Fruit fly (Drosophila melanogaster) whole organism, larva: Measurements from ENCODE around the gene SNCF.

ENCODE experiments used
- noc ChIP-seq: fragments of 200-800 bp; sonication (Bioruptor generic); optimal IDR thresholded peaks from 3 replicates; lab custom pipeline; 2019; ENCODE audit warnings: missing biosample characterization, mild to moderate bottlenecking, missing genetic modification characterization, moderate library complexity

Gene SNCF

DNA sequence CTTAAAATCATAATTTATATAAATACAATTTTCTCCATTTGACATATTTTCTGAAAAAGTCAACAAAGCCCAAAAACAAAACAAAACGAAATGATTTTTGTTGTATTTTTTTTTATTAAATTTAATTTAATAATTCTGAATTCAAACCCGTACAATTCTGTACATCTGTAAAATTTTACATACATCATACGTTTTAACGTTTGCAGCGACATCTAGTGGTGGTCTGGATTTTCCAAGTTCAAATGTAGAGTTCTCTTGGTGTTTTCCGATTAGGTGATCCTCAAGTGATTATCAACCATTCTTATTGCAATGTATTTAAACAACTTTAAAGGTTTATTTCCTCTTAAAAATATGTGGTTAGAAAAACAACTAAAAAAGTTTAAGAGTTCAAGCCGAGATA lies 32.6 kb downstream of the SNCF start:
- TF ChIP-seq noc = no peak

DNA sequence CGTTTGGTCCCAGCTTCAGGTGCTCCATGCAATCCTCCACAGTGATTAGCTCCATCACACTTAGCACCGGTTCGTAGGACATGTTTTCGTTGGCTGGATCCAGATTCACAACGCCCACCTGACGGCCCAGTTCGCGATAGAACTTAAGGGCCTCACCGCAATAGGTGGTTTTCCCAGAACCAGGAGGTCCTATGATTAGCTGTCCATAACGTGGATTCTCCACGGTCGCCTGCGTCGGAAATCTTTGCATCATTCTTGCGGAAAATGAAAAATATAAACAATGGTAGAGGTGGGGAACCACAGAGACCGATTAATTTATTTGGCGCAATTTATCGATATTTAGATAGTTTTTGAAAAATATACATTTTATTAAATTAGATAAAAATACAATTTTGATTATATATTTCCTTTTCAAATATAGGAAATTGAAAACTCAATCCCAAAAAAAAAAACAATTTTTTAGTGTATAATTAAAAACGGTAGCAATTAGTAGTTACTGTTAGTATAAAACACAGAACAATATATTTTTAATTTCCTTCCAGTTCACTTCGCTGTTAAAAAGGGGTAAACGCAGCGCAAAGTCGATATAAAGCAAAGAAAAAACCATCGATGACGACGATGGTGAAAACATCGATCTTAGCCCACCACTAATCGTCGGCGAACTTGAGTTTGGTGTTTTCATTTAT lies 34.0 kb downstream of the SNCF start, which contains the start of the genes CG10222 and flr:
Gene CG10222 (minus strand): TSS at position 254 of the 686 bp plus-strand sequence.
Gene flr (plus strand): TSS at position 644 of the 686 bp plus-strand sequence.
- TF ChIP-seq noc = no peak

DNA sequence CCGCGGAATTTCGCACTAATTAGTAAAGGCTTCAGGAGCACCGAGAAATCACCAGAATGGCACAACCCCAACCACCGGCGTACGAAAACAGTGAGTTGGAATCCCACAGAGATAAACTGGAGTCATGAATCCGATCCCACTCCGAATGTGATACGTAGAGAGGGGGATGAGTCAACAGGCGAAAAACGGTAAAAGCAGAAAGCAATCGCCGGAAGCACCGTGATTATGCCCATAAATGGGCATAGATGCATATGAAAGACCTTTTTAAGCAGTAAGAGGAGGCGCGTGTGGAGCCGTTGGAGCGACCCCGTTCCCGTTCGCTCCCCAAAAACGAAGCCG lies 34.5 kb downstream of the SNCF start:
- no peak for TF ChIP-seq noc

DNA sequence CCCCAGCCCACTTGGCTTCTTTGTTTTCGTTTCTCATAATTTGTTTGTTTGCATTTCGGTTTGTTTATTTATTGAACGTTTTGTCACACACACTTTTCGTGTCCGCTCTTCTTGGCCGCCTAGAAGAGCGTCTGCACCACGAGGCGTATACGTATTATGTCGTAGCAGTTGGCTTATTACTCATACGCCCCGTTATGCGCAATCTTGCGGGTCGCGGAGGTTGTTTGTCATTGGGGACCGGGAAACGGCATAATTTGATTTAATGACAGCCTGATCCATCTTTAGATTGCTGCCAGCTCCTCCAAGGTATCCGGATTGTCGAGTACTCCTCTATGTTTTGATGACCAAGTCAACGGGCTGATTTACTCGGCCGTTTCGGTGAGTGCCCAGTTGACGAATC lies 41.8 kb downstream of the SNCF start:
- no peak for TF ChIP-seq noc

DNA sequence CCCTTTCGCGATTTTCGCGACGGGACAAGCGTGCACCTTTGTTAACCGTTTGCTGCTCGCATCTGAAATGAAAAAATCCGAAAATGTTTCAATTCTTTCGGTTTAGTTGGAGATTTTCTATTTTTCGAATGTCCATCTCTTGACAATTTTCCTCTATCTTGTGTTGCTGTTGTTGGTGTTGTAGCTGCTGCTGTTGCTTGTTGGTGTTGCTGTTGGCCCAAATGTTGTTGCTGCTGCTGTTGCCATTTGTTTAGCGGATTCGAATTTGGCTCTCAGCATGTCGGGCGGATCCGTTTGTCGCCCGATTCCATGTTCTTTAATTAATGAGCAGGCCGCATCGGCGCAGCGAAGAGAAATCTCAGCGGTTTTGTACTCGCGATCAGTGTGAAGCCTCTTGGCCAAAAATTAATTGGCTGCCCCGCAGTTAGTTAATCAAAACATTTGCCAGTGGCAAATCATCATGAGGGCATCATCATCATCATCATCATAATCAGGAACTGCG lies 44.0 kb downstream of the SNCF start, which contains the start of gene CG32121:
Gene CG32121 (minus strand): TSS at position 51 of the 502 bp plus-strand sequence.
- TF ChIP-seq noc = no peak

DNA sequence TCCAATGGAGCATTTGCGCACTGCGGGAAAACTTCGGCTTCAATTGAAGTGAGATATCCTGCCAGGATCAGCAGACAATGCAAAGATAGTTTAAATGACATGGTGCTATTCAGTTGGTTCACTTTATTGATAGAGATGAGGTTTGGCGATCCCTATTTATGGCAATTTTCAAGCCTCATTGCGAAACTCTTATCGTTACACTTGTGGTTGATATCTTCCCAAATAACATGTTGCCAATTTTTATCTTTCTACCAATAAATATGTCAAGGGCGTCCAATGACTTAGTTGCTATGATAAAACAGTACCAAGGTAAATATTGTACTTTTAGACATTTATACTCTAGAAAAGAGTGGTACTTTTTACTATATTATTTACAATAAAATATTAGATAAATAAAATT lies 45.7 kb downstream of the SNCF start, which contains the start of gene CG33263:
Gene CG33263 (minus strand): TSS at position 101 of the 400 bp plus-strand sequence.
- no peak for TF ChIP-seq noc

DNA sequence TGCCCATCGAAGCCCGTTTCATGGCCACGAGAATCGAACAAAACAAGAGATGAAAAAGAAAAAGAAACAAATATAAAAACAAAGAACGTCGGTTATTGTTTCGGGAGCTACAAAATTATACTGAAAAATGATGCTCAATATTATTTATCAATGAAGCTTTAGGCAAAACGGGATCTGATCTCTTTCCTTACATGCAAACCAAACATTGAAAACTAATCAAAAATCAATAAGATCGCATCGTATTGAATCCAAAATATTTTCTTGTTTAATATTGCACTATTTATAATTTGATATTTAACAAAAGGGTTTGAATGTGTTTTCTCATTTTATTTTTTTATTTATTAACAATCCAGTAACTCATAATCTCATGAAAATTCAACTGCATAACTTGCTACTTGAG lies 47.2 kb downstream of the SNCF start, which contains the start of gene CG14106:
Gene CG14106 (minus strand): TSS at position 101 of the 400 bp plus-strand sequence.
- no peak for TF ChIP-seq noc

DNA sequence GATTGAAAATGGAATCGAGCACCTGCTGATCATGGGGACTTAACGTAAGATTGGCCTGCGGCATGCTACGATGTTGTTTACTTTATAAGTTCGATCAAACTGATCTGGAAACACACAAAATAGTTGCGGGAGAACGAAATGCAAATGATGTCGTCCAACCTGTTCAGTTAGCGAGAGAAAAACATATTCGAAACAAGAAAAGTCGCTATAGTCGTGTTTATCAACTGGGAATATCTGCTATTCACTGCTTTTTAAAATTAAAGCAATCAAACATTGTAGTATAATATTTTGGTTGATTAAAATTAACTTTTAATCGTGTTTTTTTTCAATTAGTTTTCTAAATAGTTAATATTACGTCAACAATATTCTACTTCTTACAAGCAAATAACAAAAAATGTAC lies 48.2 kb downstream of the SNCF start, which contains the start of gene CG14105:
Gene CG14105 (minus strand): TSS at position 101 of the 400 bp plus-strand sequence.
- TF ChIP-seq noc = no peak
